Fruit fly (Drosophila melanogaster) whole organism, adult: ENCODE measurements around the gene CtIP.

Experiments
- CG11617 ChIP-seq: fragments of 200-800 bp; sonication (Bioruptor generic); optimal IDR thresholded peaks from 2 replicates; lab custom pipeline; 2017; ENCODE audit warnings: mild to moderate bottlenecking, missing biosample characterization, missing genetic modification reagents, missing genetic modification characterization
- pad ChIP-seq: fragments of 200-800 bp; sonication (Bioruptor generic); optimal IDR thresholded peaks from 3 replicates; lab custom pipeline; 2017; ENCODE audit warnings: missing biosample characterization, missing genetic modification characterization, mild to moderate bottlenecking, moderate library complexity, missing genetic modification reagents
- tj ChIP-seq: fragments of 200-800 bp; sonication (Bioruptor generic); optimal IDR thresholded peaks from 3 replicates; lab custom pipeline; 2017; ENCODE audit warnings: missing biosample characterization, mild to moderate bottlenecking, missing genetic modification characterization, moderate library complexity

DNA sequence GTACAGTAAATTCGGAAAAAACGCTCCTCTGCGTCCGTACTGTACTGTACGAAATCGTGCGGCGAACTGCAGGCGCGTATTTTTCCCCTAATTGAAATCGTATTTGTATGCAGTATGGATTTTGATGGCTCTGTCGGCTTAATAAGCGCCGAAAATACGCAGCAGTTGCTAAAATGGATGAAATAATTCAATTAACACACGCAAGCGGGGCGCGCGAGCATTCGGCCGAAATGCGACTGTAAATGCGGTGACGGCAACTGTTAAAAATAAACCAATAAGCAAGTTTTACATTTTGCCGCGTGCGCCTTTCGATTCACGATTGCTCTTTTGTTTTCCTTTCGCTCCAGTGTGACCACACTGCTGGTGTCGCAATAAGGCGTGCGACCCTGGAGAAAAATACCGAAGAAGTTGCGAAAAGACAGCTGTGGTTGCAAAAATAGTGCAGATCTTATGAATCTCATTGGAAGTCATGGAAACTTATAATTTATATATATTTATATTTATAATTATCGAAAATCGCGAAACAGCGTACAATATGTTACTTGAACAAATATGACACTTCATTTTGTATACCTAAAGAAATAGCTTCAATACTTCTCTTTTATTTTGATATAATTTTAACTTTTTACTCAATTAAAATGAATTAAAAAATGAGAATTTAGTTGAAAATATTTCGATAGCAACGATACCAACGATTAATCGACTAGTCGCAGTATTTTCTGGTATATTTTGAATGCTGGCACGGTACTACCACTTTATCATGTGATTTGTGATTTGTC, 37.2 kb downstream of the CtIP start, which contains the start of the genes CG32428 and CG5969:
- peak; percentile 40 for TF ChIP-seq CG11617 (GFP tag; lab: Kevin White, UChicago)
- TF ChIP-seq pad (GFP tag; lab: Kevin White, UChicago), result peak; percentile 47
- peak; percentile 82 for TF ChIP-seq tj
